Comparison of ENCODE assay signal across 4 fruit fly cellular contexts in genomic region chr3L:3868014-3868413, dm6.
TF ChIP-seq lines count a peak whose summit lies in the region.

No protein-coding gene starts in this region.

- no peak for TF ChIP-seq CTCF in whole organism, embryonic (GFP tag; optimal IDR thresholded peaks at IDR 0.05; lab: Kevin White, UChicago)

TF ChIP-seq in whole organism, embryonic, 481 proteins besides CTCF, POLR2A, EP300 and RAD21 (continues in another document):
- TF ChIP-seq CG17361 (GFP tag; IDR thresholded peaks at IDR 0.05; lab: Robert Waterston, UW) (peak; percentile 47; the same call in 2 of the 3 replicates), sens (GFP tag; lab: Kevin White, UChicago) (peak; percentile 57), Hr3 (GFP tag; optimal IDR thresholded peaks at IDR 0.05; lab: Kevin White, UChicago) (no peak), exex (tag; optimal IDR thresholded peaks at IDR 0.05; lab: Kevin White, UChicago) (no peak), pho (GFP tag; optimal IDR thresholded peaks at IDR 0.05; lab: Kevin White, UChicago) (no peak), CG33557 (GFP tag; optimal IDR thresholded peaks at IDR 0.05; lab: Kevin White, UChicago) (no peak), CG15073 (GFP tag; optimal IDR thresholded peaks at IDR 0.05; lab: Kevin White, UChicago) (no peak), Drgx (GFP tag; IDR thresholded peaks at IDR 0.05; lab: Robert Waterston, UW) (peak; percentile 69), chif (GFP tag; optimal IDR thresholded peaks at IDR 0.05; lab: Kevin White, UChicago) (peak; percentile 32 to 58), peb (GFP tag; IDR thresholded peaks at IDR 0.05; lab: Robert Waterston, UW) (no peak), Ptx1 (GFP tag; IDR thresholded peaks at IDR 0.05; lab: Robert Waterston, UW) (no peak), CG2678 (tag; optimal IDR thresholded peaks at IDR 0.05; lab: Kevin White, UChicago) (no peak), nerfin-1 (tag; optimal IDR thresholded peaks at IDR 0.05; lab: Kevin White, UChicago) (no peak), crol (GFP tag; IDR thresholded peaks at IDR 0.05; lab: Robert Waterston, UW) (no peak), CG4730 (GFP tag; IDR thresholded peaks at IDR 0.05; lab: Robert Waterston, UW) (no peak), crp (GFP tag; optimal IDR thresholded peaks at IDR 0.05; lab: Kevin White, UChicago) (no peak), aop (GFP tag; IDR thresholded peaks at IDR 0.05; lab: Robert Waterston, UW) (no peak), CG6175 (GFP tag; IDR thresholded peaks at IDR 0.05; lab: Robert Waterston, UW) (no peak), row (GFP tag; IDR thresholded peaks at IDR 0.05; lab: Robert Waterston, UW) (peak; percentile 27; the same call in 1 of the 3 replicates), CG15011 (GFP tag; optimal IDR thresholded peaks at IDR 0.05; lab: Kevin White, UChicago) (no peak), CG12391 (tag; optimal IDR thresholded peaks at IDR 0.05; lab: Kevin White, UChicago) (peak; percentile 37), CG17829 (tag; optimal IDR thresholded peaks at IDR 0.05; lab: Kevin White, UChicago) (peak; percentile 27), klu (GFP tag; IDR thresholded peaks at IDR 0.05; lab: Robert Waterston, UW) (no peak), Hr78 (GFP tag; optimal IDR thresholded peaks at IDR 0.05; lab: Kevin White, UChicago) (no peak)

TF ChIP-seq in whole organism, prepupa, 60 proteins besides CTCF, POLR2A, EP300 and RAD21 (continues in another document):
- TF ChIP-seq Ets21C (GFP tag; optimal IDR thresholded peaks at IDR 0.05; lab: Kevin White, UChicago): peak; percentile 41
- peak; percentile 32 to 68 for TF ChIP-seq ss (GFP tag; optimal IDR thresholded peaks at IDR 0.05; lab: Kevin White, UChicago)
- TF ChIP-seq pdm3 (GFP tag; optimal IDR thresholded peaks at IDR 0.05; lab: Kevin White, UChicago): peak; percentile 58
- peak; percentile 72 for TF ChIP-seq lz (GFP tag; optimal IDR thresholded peaks at IDR 0.05; lab: Kevin White, UChicago)
- TF ChIP-seq Blimp-1 (GFP tag; optimal IDR thresholded peaks at IDR 0.05; lab: Kevin White, UChicago): no peak
- TF ChIP-seq CG8632 (GFP tag; optimal IDR thresholded peaks at IDR 0.05; lab: Kevin White, UChicago): peak; percentile 37
- peak; percentile 71 for TF ChIP-seq CG15336 (GFP tag; IDR thresholded peaks at IDR 0.05; lab: Robert Waterston, UW)
- TF ChIP-seq CG11294 (GFP tag; IDR thresholded peaks at IDR 0.05; lab: Robert Waterston, UW): no peak
- TF ChIP-seq CG3032 (tag; optimal IDR thresholded peaks at IDR 0.05; lab: Kevin White, UChicago): peak; percentile 71
- peak; percentile 13 for TF ChIP-seq CG4318 (GFP tag; optimal IDR thresholded peaks at IDR 0.05; lab: Kevin White, UChicago)
- peak; percentile 0 for TF ChIP-seq CG8319 (GFP tag; optimal IDR thresholded peaks at IDR 0.05; lab: Kevin White, UChicago)
- peak; percentile 20 for TF ChIP-seq CG11762 (GFP tag; optimal IDR thresholded peaks at IDR 0.05; lab: Kevin White, UChicago; ENCODE audit: insufficient read depth)
- TF ChIP-seq Eip75B (GFP tag; optimal IDR thresholded peaks at IDR 0.05; lab: Kevin White, UChicago): peak; percentile 68
- peak; percentile 91 for TF ChIP-seq Eip78C (GFP tag; lab: Kevin White, UChicago)
- TF ChIP-seq CG8119 (GFP tag; IDR thresholded peaks at IDR 0.05; lab: Robert Waterston, UW): peak; percentile 71
- TF ChIP-seq CG34406 (GFP tag; optimal IDR thresholded peaks at IDR 0.05; lab: Kevin White, UChicago): peak; percentile 53
- peak; percentile 76 for TF ChIP-seq Met (GFP tag; optimal IDR thresholded peaks at IDR 0.05; lab: Kevin White, UChicago)
- no peak for TF ChIP-seq fd85E (GFP tag; optimal IDR thresholded peaks at IDR 0.05; lab: Kevin White, UChicago)
- peak; percentile 76 for TF ChIP-seq Hr39 (GFP tag; optimal IDR thresholded peaks at IDR 0.05; lab: Kevin White, UChicago)
- TF ChIP-seq dac (GFP tag; optimal IDR thresholded peaks at IDR 0.05; lab: Kevin White, UChicago): peak; percentile 0
- TF ChIP-seq vri (GFP tag; optimal IDR thresholded peaks at IDR 0.05; lab: Kevin White, UChicago): peak; percentile 61
- TF ChIP-seq esn (GFP tag; optimal IDR thresholded peaks at IDR 0.05; lab: Kevin White, UChicago): peak; percentile 80
- TF ChIP-seq salr (GFP tag; optimal IDR thresholded peaks at IDR 0.05; lab: Kevin White, UChicago): peak in 1 of 2 experiments; percentile 47
- peak; percentile 71 for TF ChIP-seq CG10631 (GFP tag; optimal IDR thresholded peaks at IDR 0.05; lab: Kevin White, UChicago)

TF ChIP-seq in whole organism, pupa, 21 proteins besides CTCF, POLR2A, EP300 and RAD21:
- TF ChIP-seq Snoo (tag; optimal IDR thresholded peaks at IDR 0.05; lab: Kevin White, UChicago) (peak; percentile 48), fd96Ca (GFP tag; IDR thresholded peaks at IDR 0.05; lab: Robert Waterston, UW) (no peak), Pif1B (GFP tag; optimal IDR thresholded peaks at IDR 0.05; lab: Kevin White, UChicago) (peak; percentile 38), gl (tag; optimal IDR thresholded peaks at IDR 0.05; lab: Kevin White, UChicago) (peak; percentile 19), CG14655 (GFP tag; optimal IDR thresholded peaks at IDR 0.05; lab: Kevin White, UChicago) (peak; percentile 47), CG9948 (tag; optimal IDR thresholded peaks at IDR 0.05; lab: Kevin White, UChicago) (peak; percentile 67), CG34367 (tag; optimal IDR thresholded peaks at IDR 0.05; lab: Kevin White, UChicago) (peak; percentile 71), CG10348 (GFP tag; IDR thresholded peaks at IDR 0.05; lab: Robert Waterston, UW) (no peak), CG32121 (GFP tag; IDR thresholded peaks at IDR 0.05; lab: Robert Waterston, UW) (no peak), Pif1A (GFP tag; optimal IDR thresholded peaks at IDR 0.05; lab: Kevin White, UChicago) (peak; percentile 48), CG13204 (GFP tag; optimal IDR thresholded peaks at IDR 0.05; lab: Kevin White, UChicago) (peak; percentile 64), EcR (GFP tag; optimal IDR thresholded peaks at IDR 0.05; lab: Kevin White, UChicago) (no peak), CG8159 (tag; optimal IDR thresholded peaks at IDR 0.05; lab: Kevin White, UChicago) (peak; percentile 68), CG12605 (GFP tag; IDR thresholded peaks at IDR 0.05; lab: Robert Waterston, UW) (peak; percentile 58; the same call in 1 of the 2 replicates), D1 (tag; optimal IDR thresholded peaks at IDR 0.05; lab: Kevin White, UChicago) (peak; percentile 33), Ets98B (GFP tag; IDR thresholded peaks at IDR 0.05; lab: Robert Waterston, UW) (peak; percentile 54), CG4496 (GFP tag; IDR thresholded peaks at IDR 0.05; lab: Robert Waterston, UW) (peak; percentile 63; the same call in 1 of the 3 replicates), rn (GFP tag; IDR thresholded peaks at IDR 0.05; lab: Robert Waterston, UW) (no peak), CG17806 (tag; optimal IDR thresholded peaks at IDR 0.05; lab: Kevin White, UChicago) (peak; percentile 66), CG15710 (tag; optimal IDR thresholded peaks at IDR 0.05; lab: Kevin White, UChicago) (peak; percentile 74), CG8301 (tag; optimal IDR thresholded peaks at IDR 0.05; lab: Kevin White, UChicago) (peak; percentile 52)

TF ChIP-seq in whole organism, wandering third instar larva, 38 proteins besides CTCF, POLR2A, EP300 and RAD21:
- TF ChIP-seq psq (GFP tag; optimal IDR thresholded peaks at IDR 0.05; lab: Kevin White, UChicago): peak; percentile 67
- TF ChIP-seq sage (GFP tag; optimal IDR thresholded peaks at IDR 0.05; lab: Kevin White, UChicago): peak; percentile 25
- peak; percentile 82 for TF ChIP-seq Hnf4 (GFP tag; optimal IDR thresholded peaks at IDR 0.05; lab: Kevin White, UChicago)
- peak; percentile 79 for TF ChIP-seq Sp1 (GFP tag; optimal IDR thresholded peaks at IDR 0.05; lab: Kevin White, UChicago)
- TF ChIP-seq woc (GFP tag; optimal IDR thresholded peaks at IDR 0.05; lab: Kevin White, UChicago): peak; percentile 73
- TF ChIP-seq sv (GFP tag; optimal IDR thresholded peaks at IDR 0.05; lab: Kevin White, UChicago): no peak
- TF ChIP-seq h (GFP tag; optimal IDR thresholded peaks at IDR 0.05; lab: Kevin White, UChicago): peak; percentile 89
- TF ChIP-seq fru (GFP tag; optimal IDR thresholded peaks at IDR 0.05; lab: Kevin White, UChicago): peak; percentile 83
- TF ChIP-seq brk (GFP tag; optimal IDR thresholded peaks at IDR 0.05; lab: Kevin White, UChicago): peak; percentile 66
- TF ChIP-seq dsf (GFP tag; optimal IDR thresholded peaks at IDR 0.05; lab: Kevin White, UChicago; ENCODE audit: borderline replicate concordance): no peak
- peak; percentile 58 for TF ChIP-seq Jra (GFP tag; optimal IDR thresholded peaks at IDR 0.05; lab: Kevin White, UChicago)
- peak; percentile 20 for TF ChIP-seq tai (GFP tag; optimal IDR thresholded peaks at IDR 0.05; lab: Kevin White, UChicago)
- no peak for TF ChIP-seq Hr83 (GFP tag; optimal IDR thresholded peaks at IDR 0.05; lab: Kevin White, UChicago; ENCODE audit: poor library complexity, severe bottlenecking)
- TF ChIP-seq Dfd (GFP tag; optimal IDR thresholded peaks at IDR 0.05; lab: Kevin White, UChicago): peak; percentile 20
- TF ChIP-seq Abd-B (GFP tag; optimal IDR thresholded peaks at IDR 0.05; lab: Kevin White, UChicago): no peak
- TF ChIP-seq br (GFP tag; optimal IDR thresholded peaks at IDR 0.05; lab: Kevin White, UChicago): peak; percentile 79
- no peak for TF ChIP-seq Hr78 (GFP tag; optimal IDR thresholded peaks at IDR 0.05; lab: Kevin White, UChicago)
- no peak for TF ChIP-seq CrebA (GFP tag; optimal IDR thresholded peaks at IDR 0.05; lab: Kevin White, UChicago; ENCODE audit: borderline replicate concordance)
- peak; percentile 59 for TF ChIP-seq CG32264 (GFP tag; optimal IDR thresholded peaks at IDR 0.05; lab: Kevin White, UChicago)
- peak; percentile 80 for TF ChIP-seq HLH106 (tag; optimal IDR thresholded peaks at IDR 0.05; lab: Kevin White, UChicago)
- TF ChIP-seq GATAd (GFP tag; optimal IDR thresholded peaks at IDR 0.05; lab: Kevin White, UChicago): no peak
- no peak for TF ChIP-seq Vsx2 (GFP tag; optimal IDR thresholded peaks at IDR 0.05; lab: Kevin White, UChicago; ENCODE audit: partially characterized antibody)
- peak; percentile 15 to 80 for TF ChIP-seq foxo (GFP tag; optimal IDR thresholded peaks at IDR 0.05; lab: Kevin White, UChicago)
- peak; percentile 57 for TF ChIP-seq Rel (GFP tag; optimal IDR thresholded peaks at IDR 0.05; lab: Kevin White, UChicago)
- peak; percentile 35 for TF ChIP-seq Rel (tag; optimal IDR thresholded peaks at IDR 0.05; lab: Kevin White, UChicago)
- TF ChIP-seq dmrt93B (GFP tag; optimal IDR thresholded peaks at IDR 0.05; lab: Kevin White, UChicago): peak; percentile 20
- TF ChIP-seq OdsH (GFP tag; optimal IDR thresholded peaks at IDR 0.05; lab: Kevin White, UChicago): peak; percentile 76
- TF ChIP-seq ey (GFP tag; optimal IDR thresholded peaks at IDR 0.05; lab: Kevin White, UChicago): peak; percentile 84
- TF ChIP-seq rgr (GFP tag; optimal IDR thresholded peaks at IDR 0.05; lab: Kevin White, UChicago): peak; percentile 79

Comparison
In these comparisons a context has a peak if more than half of its experiments do, and no peak if none do; other contexts are left out.
1. Of the 7 proteins assayed by ChIP-seq in both whole organism, embryonic and whole organism, prepupa: peak only in whole organism, embryonic: Blimp-1; only in whole organism, prepupa: Gug, Hr39 and Sox102F; in both: none; in neither: 3.